Worm (Caenorhabditis elegans): Measurements from ENCODE around the gene F16H6.8.

F16H6.8 gene

DNA sequence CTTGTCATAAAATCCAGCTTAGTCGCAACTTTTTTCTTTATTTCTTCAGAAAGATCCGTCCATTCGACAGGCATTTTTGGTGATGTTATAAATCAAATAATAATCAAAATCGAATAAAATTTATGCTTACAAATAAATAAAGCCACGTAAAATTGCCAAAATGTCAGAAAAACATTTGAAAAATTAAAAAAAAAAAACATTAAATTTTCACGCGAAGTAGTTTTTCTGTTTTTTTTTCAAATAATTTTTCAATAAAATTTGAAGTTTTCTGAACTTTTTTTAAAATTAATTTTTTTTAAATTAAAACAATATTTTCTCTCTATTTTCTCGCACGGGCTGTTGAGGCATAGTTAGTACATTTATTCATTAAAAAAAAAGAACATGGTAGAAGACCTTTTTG, 37.4 kb downstream of the F16H6.8 start, which contains the start of gene C31G12.4:
TSS of gene C31G12.4 (minus strand) at position 101 of the 400 bp plus-strand sequence.
- TF ChIP-seq unc-86 (tag; optimal IDR thresholded peaks at IDR 0.05) (no peak), Y116A8C.19 (tag; optimal IDR thresholded peaks at IDR 0.05; ENCODE audit: borderline replicate concordance) (no peak), nhr-11 (tag; optimal IDR thresholded peaks at IDR 0.05) (no peak), C16A3.4 (tag; optimal IDR thresholded peaks at IDR 0.05) (no peak), nhr-76 (tag; optimal IDR thresholded peaks at IDR 0.05) (no peak), vab-15 (tag; optimal IDR thresholded peaks at IDR 0.05) (no peak), ceh-82 (tag; optimal IDR thresholded peaks at IDR 0.05) (no peak)

- TF ChIP-seq C04F5.9 (tag; optimal IDR thresholded peaks at IDR 0.05), result no peak
- no peak for TF ChIP-seq fos-1 (tag; optimal IDR thresholded peaks at IDR 0.05)
- no peak for TF ChIP-seq blmp-1 (tag; optimal IDR thresholded peaks at IDR 0.05)
- TF ChIP-seq lin-35 (GFP tag; optimal IDR thresholded peaks at IDR 0.05), result no peak
- no peak for TF ChIP-seq efl-1 (optimal IDR thresholded peaks at IDR 0.05)
- TF ChIP-seq efl-1 (GFP tag; optimal IDR thresholded peaks at IDR 0.05 in 1 of 2), result peak in 1 of 2 experiments; percentile 34
Measured at ce11 chrV:18171568-18171967, 44.5 kb downstream of the F16H6.8 start, which contains the start of gene C14A6.8. TSS of gene C14A6.8 (minus strand) at chrV:18171668.

- TF ChIP-seq ceh-8 (GFP tag; optimal IDR thresholded peaks at IDR 0.05) (no peak), nhr-28 (tag; optimal IDR thresholded peaks at IDR 0.05) (no peak), unc-98 (GFP tag; IDR thresholded peaks at IDR 0.05) (no peak), sup-37 (GFP tag; optimal IDR thresholded peaks at IDR 0.05) (no peak), hpl-2 (GFP tag; optimal IDR thresholded peaks at IDR 0.05) (no peak), nhr-12 (tag; optimal IDR thresholded peaks at IDR 0.05) (no peak), nhr-76 (tag; optimal IDR thresholded peaks at IDR 0.05) (no peak), lsy-2 (tag; optimal IDR thresholded peaks at IDR 0.05) (no peak), pag-3 (tag; optimal IDR thresholded peaks at IDR 0.05; ENCODE audit: borderline replicate concordance, insufficient read depth) (no peak), grh-1 (GFP tag; IDR thresholded peaks at IDR 0.05) (no peak), dsc-1 (tag; optimal IDR thresholded peaks at IDR 0.05) (no peak), ets-5 (GFP tag; IDR thresholded peaks at IDR 0.05) (no peak), lin-14 (GFP tag; optimal IDR thresholded peaks at IDR 0.05) (no peak), isw-1 (GFP tag; IDR thresholded peaks at IDR 0.05) (no peak), elt-3 (tag; optimal IDR thresholded peaks at IDR 0.05) (no peak), lin-13 (GFP tag; optimal IDR thresholded peaks at IDR 0.05) (no peak)
Measured at ce11 chrV:18168266-18168665, 47.8 kb downstream of the F16H6.8 start, which contains the start of gene C14A6.7. TSS of gene C14A6.7 (minus strand) at chrV:18168366.

ce11 chrV:18167161-18167560, 48.9 kb downstream of the F16H6.8 start, which contains the start of gene C14A6.6:
TSS of gene C14A6.6 (minus strand) at chrV:18167261.
- TF ChIP-seq ztf-4 (tag; optimal IDR thresholded peaks at IDR 0.05) (no peak), mdl-1 (tag; optimal IDR thresholded peaks at IDR 0.05) (no peak), zag-1 (tag; optimal IDR thresholded peaks at IDR 0.05) (no peak), skn-1 (tag; optimal IDR thresholded peaks at IDR 0.05) (no peak), vab-15 (tag; optimal IDR thresholded peaks at IDR 0.05) (no peak), nhr-237 (tag; optimal IDR thresholded peaks at IDR 0.05) (no peak), nhr-71 (tag; optimal IDR thresholded peaks at IDR 0.05) (no peak), nhr-84 (tag; optimal IDR thresholded peaks at IDR 0.05) (no peak), fkh-8 (tag; optimal IDR thresholded peaks at IDR 0.05) (no peak), rnt-1 (tag; optimal IDR thresholded peaks at IDR 0.05) (no peak), irx-1 (tag; optimal IDR thresholded peaks at IDR 0.05) (no peak), nhr-11 (tag; optimal IDR thresholded peaks at IDR 0.05) (no peak), ama-1 (optimal IDR thresholded peaks at IDR 0.05) (no peak), alr-1 (tag; optimal IDR thresholded peaks at IDR 0.05; ENCODE audit: borderline replicate concordance) (no peak), ceh-82 (tag; optimal IDR thresholded peaks at IDR 0.05) (no peak), unc-30 (tag; optimal IDR thresholded peaks at IDR 0.05) (no peak), ceh-8 (GFP tag; optimal IDR thresholded peaks at IDR 0.05) (no peak), tbx-2 (tag; optimal IDR thresholded peaks at IDR 0.05) (no peak), pag-3 (tag; optimal IDR thresholded peaks at IDR 0.05; ENCODE audit: borderline replicate concordance, insufficient read depth) (no peak)

Measured in whole organism, L1 larva.